Worm (Caenorhabditis elegans) whole organism, midembryonic: Measurements from ENCODE around the gene frpr-9.

Experiments
- cog-1 ChIP-seq: sonication (generic microtip); optimal IDR thresholded peaks from 2 replicates; lab custom pipeline; 2016; ENCODE audit warnings: missing genetic modification characterization, missing compliant biosample characterization
- klf-2 ChIP-seq: fragments of 200-800 bp; sonication (Bioruptor generic); conservative IDR thresholded peaks from 2 replicates; pipeline ENCODE4 v1.3.6; 2022; ENCODE audit warnings: missing genetic modification reagents, missing genetic modification characterization, missing compliant biosample characterization
- ref-1 ChIP-seq: fragments of 200-800 bp; sonication (Bioruptor generic); conservative IDR thresholded peaks from 2 replicates; pipeline ENCODE4 v1.3.6; 2022; ENCODE audit warnings: missing genetic modification reagents, missing genetic modification characterization, missing compliant biosample characterization
- ztf-29 ChIP-seq: fragments of 200-800 bp; sonication (Bioruptor generic); IDR thresholded peaks from 2 replicates; pipeline ENCODE4 v1.3.6; 2022; ENCODE audit warnings: missing genetic modification reagents, missing genetic modification characterization, missing compliant biosample characterization

- TF ChIP-seq cog-1 (tag; lab: Kevin White, UChicago) (no peak), ref-1 (GFP tag; lab: Robert Waterston, UW) (no peak), ztf-29 (GFP tag; lab: Robert Waterston, UW) (no peak), klf-2 (GFP tag; lab: Robert Waterston, UW) (no peak)
These were observed 42.4 kb upstream of the frpr-9 start, which contains the start of gene col-153 for ce11 chrV:10949511-10949910.
